Worm (Caenorhabditis elegans) whole organism, midembryonic: ENCODE data around the gene spp-18.
"Not testable (repeated sequence)": the region's sequence is repeated elsewhere in the genome, so short reads cannot be mapped to it uniquely, and the experiment has no call there.

Experiments used
- T22C8.4 ChIP-seq: fragments of 200-800 bp; sonication (Bioruptor generic); IDR thresholded peaks from 2 replicates; pipeline ENCODE4 v1.3.6; 2022; ENCODE audit warnings: missing genetic modification characterization, missing compliant biosample characterization
- cog-1 ChIP-seq: sonication (generic microtip); optimal IDR thresholded peaks from 2 replicates; lab custom pipeline; 2016; ENCODE audit warnings: missing genetic modification characterization, missing compliant biosample characterization
- flt-1 ChIP-seq: fragments of 200-800 bp; sonication (Bioruptor generic); IDR thresholded peaks from 2 replicates; pipeline ENCODE4 v1.3.6; 2022; ENCODE audit warnings: missing genetic modification characterization, missing compliant biosample characterization
- klf-2 ChIP-seq: fragments of 200-800 bp; sonication (Bioruptor generic); conservative IDR thresholded peaks from 2 replicates; pipeline ENCODE4 v1.3.6; 2022; ENCODE audit warnings: missing genetic modification reagents, missing genetic modification characterization, missing compliant biosample characterization
- med-1 ChIP-seq: sonication (generic microtip); optimal IDR thresholded peaks from 2 replicates; lab custom pipeline; 2017; ENCODE audit warnings: missing genetic modification characterization, mild to moderate bottlenecking, missing compliant biosample characterization, antibody characterized with exemption, missing genetic modification reagents; ENCODE audit not compliant: insufficient read depth
- ref-1 ChIP-seq: fragments of 200-800 bp; sonication (Bioruptor generic); conservative IDR thresholded peaks from 2 replicates; pipeline ENCODE4 v1.3.6; 2022; ENCODE audit warnings: missing genetic modification reagents, missing genetic modification characterization, missing compliant biosample characterization
- tab-1 ChIP-seq: fragments of 200-800 bp; sonication (Bioruptor generic); IDR thresholded peaks from 2 replicates; pipeline ENCODE4 v1.3.6; 2022; ENCODE audit warnings: missing genetic modification characterization, missing compliant biosample characterization
- ztf-23 ChIP-seq: fragments of 200-800 bp; sonication (Bioruptor generic); IDR thresholded peaks from 2 replicates; pipeline ENCODE4 v1.3.6; 2022; ENCODE audit warnings: missing genetic modification reagents, missing genetic modification characterization, missing compliant biosample characterization
- ztf-29 ChIP-seq: fragments of 200-800 bp; sonication (Bioruptor generic); IDR thresholded peaks from 2 replicates; pipeline ENCODE4 v1.3.6; 2022; ENCODE audit warnings: missing genetic modification reagents, missing genetic modification characterization, missing compliant biosample characterization

The spp-18 gene

DNA sequence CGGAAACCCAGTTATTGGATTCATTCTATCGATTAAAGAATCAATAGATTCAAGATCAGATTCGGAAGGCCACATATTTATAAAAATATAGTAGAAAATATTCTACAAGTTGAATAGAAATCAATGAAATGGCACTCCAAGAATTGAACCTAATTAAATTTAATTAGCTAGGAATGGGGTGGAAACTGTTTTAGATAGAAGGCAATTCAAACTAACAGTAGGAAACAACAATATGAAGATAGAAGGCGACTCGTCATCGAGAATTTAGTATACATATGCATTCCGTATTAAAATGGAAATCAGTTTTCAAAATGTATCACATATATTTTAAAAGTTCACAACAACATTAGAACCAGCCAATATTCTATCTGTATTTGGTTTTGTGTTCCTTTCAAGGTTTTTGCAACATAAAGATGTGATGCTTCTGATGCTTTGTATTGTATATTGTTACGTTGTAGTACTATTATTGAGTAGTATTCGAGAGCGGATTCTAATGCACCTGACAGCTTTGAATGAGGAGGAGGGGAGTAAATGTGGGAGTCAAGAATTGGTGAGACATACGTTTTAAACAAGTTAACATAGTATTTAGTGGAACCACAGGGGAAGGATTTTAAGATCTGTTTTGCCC, 2.4 kb downstream of the spp-18 start, which contains the start of the genes F27C8.3 and F27C8.2:
TSS of gene F27C8.3 (minus strand) at position 101 of the 628 bp plus-strand sequence.
TSS of gene F27C8.2 (plus strand) at position 578 of the 628 bp plus-strand sequence.
- TF ChIP-seq T22C8.4; med-1 (GFP tag; lab: Kevin White, UChicago); cog-1 (tag; lab: Kevin White, UChicago): not testable (repeated sequence)

ce11 chrIV:9601595-9601994, 8.1 kb downstream of the spp-18 start, which contains the start of gene aat-1:
aat-1 (minus strand) TSS chrIV:9601695.
- TF ChIP-seq T22C8.4 (no peak), tab-1 (GFP tag; lab: Robert Waterston, UW) (no peak), cog-1 (tag; lab: Kevin White, UChicago) (no peak), klf-2 (GFP tag; lab: Robert Waterston, UW) (no peak), ref-1 (GFP tag; lab: Robert Waterston, UW) (no peak), flt-1 (GFP tag; lab: Robert Waterston, UW) (no peak), ztf-23 (GFP tag; lab: Robert Waterston, UW) (no peak), ztf-29 (GFP tag; lab: Robert Waterston, UW) (no peak), med-1 (GFP tag; lab: Kevin White, UChicago) (no peak)

DNA sequence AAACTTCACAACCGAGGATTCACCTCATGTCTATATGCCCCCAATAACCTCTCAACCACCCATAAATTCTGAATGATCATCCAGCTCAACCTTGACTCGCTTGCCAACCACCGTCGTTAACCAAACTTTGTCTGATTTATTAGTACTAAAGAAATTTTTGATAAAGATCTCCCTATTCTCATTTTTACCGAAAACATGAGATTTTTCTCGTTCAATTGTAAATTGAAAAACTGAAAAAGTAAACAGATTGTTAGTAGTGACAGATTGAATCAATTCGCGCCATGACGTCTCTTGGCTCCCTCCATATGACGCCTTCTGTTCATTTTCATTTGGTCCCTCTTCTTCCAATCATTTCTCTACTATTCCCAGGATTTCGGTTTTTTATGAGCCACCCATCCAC, 14.4 kb downstream of the spp-18 start:
- no peak for TF ChIP-seq ztf-29 (GFP tag; lab: Robert Waterston, UW)

DNA sequence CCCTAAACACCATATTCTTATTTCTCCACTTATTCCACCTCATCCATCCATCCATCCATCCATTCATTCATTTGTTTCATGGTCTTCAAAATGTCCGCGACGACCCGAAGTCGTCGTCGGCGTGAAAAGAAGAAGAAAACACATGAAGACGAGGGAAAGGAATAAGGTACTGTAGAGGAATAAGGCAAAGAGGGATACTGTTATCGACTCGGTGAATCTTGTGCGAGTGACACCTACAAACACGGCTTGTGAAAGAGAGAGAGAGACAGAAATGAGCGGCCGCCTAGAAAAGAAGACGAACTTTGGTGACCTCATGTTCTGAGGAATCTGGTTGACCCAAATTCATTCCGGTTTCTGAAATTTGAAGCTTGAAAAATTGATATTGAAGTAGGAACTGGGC, 15.6 kb downstream of the spp-18 start:
- TF ChIP-seq med-1 (GFP tag; lab: Kevin White, UChicago) (no peak), ref-1 (GFP tag; lab: Robert Waterston, UW) (no peak), flt-1 (GFP tag; lab: Robert Waterston, UW) (no peak), klf-2 (GFP tag; lab: Robert Waterston, UW) (no peak), ztf-29 (GFP tag; lab: Robert Waterston, UW) (no peak), ztf-23 (GFP tag; lab: Robert Waterston, UW) (no peak), cog-1 (tag; lab: Kevin White, UChicago) (no peak), T22C8.4 (no peak), tab-1 (GFP tag; lab: Robert Waterston, UW) (no peak)

DNA sequence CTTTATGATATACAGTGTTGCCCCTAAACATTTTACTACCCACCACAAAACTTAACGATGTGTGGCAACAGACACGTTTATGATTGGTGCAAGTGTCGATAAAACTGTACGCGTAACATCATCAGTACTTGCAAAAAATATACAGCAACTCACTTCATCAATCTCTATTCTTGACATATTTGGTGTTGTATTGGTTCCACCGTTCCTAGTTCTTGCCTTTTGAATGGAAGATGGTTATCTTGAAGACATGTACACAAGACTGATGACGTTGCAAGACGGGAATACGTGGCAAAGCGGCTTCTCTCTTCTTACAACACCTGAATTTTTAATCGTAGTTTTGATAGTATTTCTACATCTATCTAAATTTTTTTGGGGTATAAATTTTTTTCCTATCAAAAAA, 17.4 kb downstream of the spp-18 start:
- TF ChIP-seq ztf-23 (GFP tag; lab: Robert Waterston, UW) (no peak), T22C8.4 (no peak), flt-1 (GFP tag; lab: Robert Waterston, UW) (no peak), ztf-29 (GFP tag; lab: Robert Waterston, UW) (no peak), ref-1 (GFP tag; lab: Robert Waterston, UW) (no peak), klf-2 (GFP tag; lab: Robert Waterston, UW) (no peak), tab-1 (GFP tag; lab: Robert Waterston, UW) (no peak), med-1 (GFP tag; lab: Kevin White, UChicago) (no peak), cog-1 (tag; lab: Kevin White, UChicago) (no peak)

- TF ChIP-seq tab-1 (GFP tag; lab: Robert Waterston, UW) (no peak), ztf-23 (GFP tag; lab: Robert Waterston, UW) (no peak), ref-1 (GFP tag; lab: Robert Waterston, UW) (no peak), klf-2 (GFP tag; lab: Robert Waterston, UW) (no peak), flt-1 (GFP tag; lab: Robert Waterston, UW) (no peak), T22C8.4 (no peak), cog-1 (tag; lab: Kevin White, UChicago) (no peak), med-1 (GFP tag; lab: Kevin White, UChicago) (no peak), ztf-29 (GFP tag; lab: Robert Waterston, UW) (no peak)
These were observed 19.6 kb downstream of the spp-18 start for ce11 chrIV:9613072-9613590.

DNA sequence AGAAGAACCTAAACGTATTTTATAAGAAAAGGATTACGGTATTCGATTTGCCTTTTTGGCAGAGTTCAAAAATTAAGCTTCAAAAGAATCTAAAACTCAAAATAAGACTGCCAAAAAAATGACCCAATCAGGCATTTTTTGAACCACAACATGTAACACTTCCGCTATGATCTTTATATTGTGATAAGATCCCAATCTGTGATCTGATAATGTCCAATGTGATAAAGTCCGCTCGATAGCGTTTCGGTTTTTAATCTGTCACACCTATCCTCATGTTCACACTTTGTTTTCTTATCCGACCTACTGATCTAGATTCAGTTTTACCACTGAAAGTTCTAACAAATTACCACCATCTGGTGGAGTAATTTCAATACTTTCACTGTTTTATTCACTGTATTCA, 20.5 kb downstream of the spp-18 start:
- no peak for TF ChIP-seq cog-1 (tag; lab: Kevin White, UChicago)
- TF ChIP-seq klf-2 (GFP tag; lab: Robert Waterston, UW): no peak
- TF ChIP-seq med-1 (GFP tag; lab: Kevin White, UChicago): no peak
- TF ChIP-seq flt-1 (GFP tag; lab: Robert Waterston, UW): no peak
- no peak for TF ChIP-seq ref-1 (GFP tag; lab: Robert Waterston, UW)

DNA sequence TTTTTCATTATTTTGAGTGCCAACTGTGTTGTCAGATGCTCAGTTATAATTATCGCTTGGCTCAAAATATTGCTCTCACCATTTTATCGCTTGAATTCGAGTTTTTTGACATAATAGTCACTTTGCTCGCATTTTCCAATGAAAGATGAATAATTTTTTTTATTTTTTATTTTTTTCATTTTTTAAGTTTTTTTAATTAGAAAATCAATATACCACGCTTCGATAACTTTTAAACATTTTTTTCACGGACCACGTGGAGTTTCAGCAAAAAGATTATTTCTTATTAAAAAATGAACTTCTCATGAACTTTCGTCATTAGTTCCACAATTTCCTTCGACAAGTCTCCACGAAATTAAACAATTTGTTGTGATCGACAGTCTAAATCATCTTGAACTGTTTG, 21.2 kb downstream of the spp-18 start, which contains the start of gene elt-1:
TSS of gene elt-1 (plus strand) at position 301 of the 400 bp plus-strand sequence.
- TF ChIP-seq tab-1 (GFP tag; lab: Robert Waterston, UW) (no peak), ztf-29 (GFP tag; lab: Robert Waterston, UW) (no peak), flt-1 (GFP tag; lab: Robert Waterston, UW) (no peak), ztf-23 (GFP tag; lab: Robert Waterston, UW) (no peak), T22C8.4 (no peak), cog-1 (tag; lab: Kevin White, UChicago) (no peak), ref-1 (GFP tag; lab: Robert Waterston, UW) (no peak), klf-2 (GFP tag; lab: Robert Waterston, UW) (no peak), med-1 (GFP tag; lab: Kevin White, UChicago) (no peak)

- TF ChIP-seq cog-1 (tag; lab: Kevin White, UChicago): no peak
- no peak for TF ChIP-seq tab-1 (GFP tag; lab: Robert Waterston, UW)
- TF ChIP-seq klf-2 (GFP tag; lab: Robert Waterston, UW): no peak
- no peak for TF ChIP-seq flt-1 (GFP tag; lab: Robert Waterston, UW)
- TF ChIP-seq ztf-23 (GFP tag; lab: Robert Waterston, UW): no peak
- TF ChIP-seq med-1 (GFP tag; lab: Kevin White, UChicago): no peak
- no peak for TF ChIP-seq ztf-29 (GFP tag; lab: Robert Waterston, UW)
- TF ChIP-seq T22C8.4: no peak
- no peak for TF ChIP-seq ref-1 (GFP tag; lab: Robert Waterston, UW)
These were observed 22.0 kb downstream of the spp-18 start for ce11 chrIV:9615511-9615910.
